Worm (Caenorhabditis elegans): Measurements from ENCODE around the gene gst-9.
"Not testable (repeated sequence)": the region's sequence is repeated elsewhere in the genome, so short reads cannot be mapped to it uniquely, and the experiment has no call there.

gst-9 gene

ce11 chrII:4888527-4889487 lies 2.6 kb upstream of the gst-9 start, which contains the start of gene pgm-1 (continued):
- TF ChIP-seq lin-15B (tag; optimal IDR thresholded peaks at IDR 0.05) = no peak
- no peak for TF ChIP-seq T26A8.4 (GFP tag; IDR thresholded peaks at IDR 0.05)
- TF ChIP-seq zip-2 (tag; optimal IDR thresholded peaks at IDR 0.05) = no peak
- no peak for TF ChIP-seq egl-27 (tag; optimal IDR thresholded peaks at IDR 0.05)
- TF ChIP-seq lin-38 (GFP tag; IDR thresholded peaks at IDR 0.05) = no peak
- TF ChIP-seq attf-4 (tag; optimal IDR thresholded peaks at IDR 0.05) = no peak
- no peak for TF ChIP-seq ztf-11 (tag; optimal IDR thresholded peaks at IDR 0.05)
- no peak for TF ChIP-seq duxl-1 (tag; optimal IDR thresholded peaks at IDR 0.05; ENCODE audit: poor library complexity)
- TF ChIP-seq D1046.2 (GFP tag; IDR thresholded peaks at IDR 0.05) = no peak
- TF ChIP-seq nhr-11 (tag; optimal IDR thresholded peaks at IDR 0.05) = peak; percentile 61
- TF ChIP-seq mxl-2 (GFP tag; conservative IDR thresholded peaks at IDR 0.05) = no peak
- no peak for TF ChIP-seq unc-130 (GFP tag; optimal IDR thresholded peaks at IDR 0.05)
- TF ChIP-seq hmg-1.1 (GFP tag; IDR thresholded peaks at IDR 0.05) = peak; percentile 57; the same call in 1 of the 2 replicates
- no peak for TF ChIP-seq nhr-48 (tag; optimal IDR thresholded peaks at IDR 0.05)
- TF ChIP-seq daf-8 (GFP tag; IDR thresholded peaks at IDR 0.05) = no peak
- TF ChIP-seq F44E2.7 (GFP tag; IDR thresholded peaks at IDR 0.05) = no peak
- TF ChIP-seq Y5F2A.4 (GFP tag; optimal IDR thresholded peaks at IDR 0.05) = no peak
- TF ChIP-seq zag-1 (tag; optimal IDR thresholded peaks at IDR 0.05) = no peak
- TF ChIP-seq dmd-6 (GFP tag; IDR thresholded peaks at IDR 0.05) = no peak
- TF ChIP-seq madf-5 (GFP tag; IDR thresholded peaks at IDR 0.05) = no peak
- no peak for TF ChIP-seq F26F4.8 (GFP tag; conservative IDR thresholded peaks at IDR 0.05)
- peak in 1 of 2 experiments; percentile 64 for TF ChIP-seq daf-16 (GFP tag; optimal IDR thresholded peaks at IDR 0.05)
- TF ChIP-seq daf-16 (tag; optimal IDR thresholded peaks at IDR 0.05) = peak; percentile 43
- TF ChIP-seq lin-29 (GFP tag; IDR thresholded peaks at IDR 0.05) = no peak
- no peak for TF ChIP-seq fos-1 (tag; optimal IDR thresholded peaks at IDR 0.05)
- TF ChIP-seq mep-1 (tag; optimal IDR thresholded peaks at IDR 0.05) = peak; percentile 9
- TF ChIP-seq arid-1 (GFP tag; conservative IDR thresholded peaks at IDR 0.05) = no peak
- no peak for TF ChIP-seq Y105C5A.15 (GFP tag; IDR thresholded peaks at IDR 0.05)
- TF ChIP-seq nhr-42 (GFP tag; IDR thresholded peaks at IDR 0.05) = no peak
- TF ChIP-seq snpc-4 (tag; optimal IDR thresholded peaks at IDR 0.05) = no peak
- TF ChIP-seq ceh-62 (tag; optimal IDR thresholded peaks at IDR 0.05) = no peak
- TF ChIP-seq aly-2 (tag; optimal IDR thresholded peaks at IDR 0.05) = no peak
- no peak for TF ChIP-seq lin-1 (GFP tag; IDR thresholded peaks at IDR 0.05)
- TF ChIP-seq hif-1 (tag; optimal IDR thresholded peaks at IDR 0.05) = peak in 1 of 2 experiments; percentile 72
- TF ChIP-seq zfp-3 (GFP tag; conservative IDR thresholded peaks at IDR 0.05) = no peak
- no peak for TF ChIP-seq mes-2 (tag; optimal IDR thresholded peaks at IDR 0.05; ENCODE audit: poor library complexity, severe bottlenecking)

- peak; percentile 1 for TF ChIP-seq aha-1 (tag)
- no peak for TF ChIP-seq daf-19 (GFP tag; conservative IDR thresholded peaks at IDR 0.05)
Observed at ce11 chrII:4892594-4892993, 1.2 kb downstream of the gst-9 start, which contains the start of gene msp-33. Gene msp-33 (minus strand): TSS chrII:4892694.

- not testable (repeated sequence) for TF ChIP-seq Y48G9A.11 (GFP tag; IDR thresholded peaks at IDR 0.05); tag-97 (GFP tag; IDR thresholded peaks at IDR 0.05); ceh-32 (tag; optimal IDR thresholded peaks at IDR 0.05; ENCODE audit: poor library complexity)
Observed at ce11 chrII:4898529-4898928, 7.1 kb downstream of the gst-9 start, which contains the start of gene msp-32. Gene msp-32 (plus strand): TSS chrII:4898829.

All from whole organism, L4 larva.